Fruit fly (Drosophila melanogaster) whole organism, embryonic: ENCODE data around the gene Cdk7.

Source experiments
- Abd-B ChIP-seq: fragments of 200-800 bp; sonication (Bioruptor generic); optimal IDR thresholded peaks from 2 replicates; lab custom pipeline; 2018; ENCODE audit warnings: missing biosample characterization, mild to moderate bottlenecking, missing genetic modification characterization, moderate library complexity
- Aef1 ChIP-seq: fragments of 200-800 bp; sonication (Bioruptor generic); IDR thresholded peaks from 3 replicates; pipeline ENCODE4 v1.3.6; 2022; ENCODE audit warnings: missing biosample characterization, missing genetic modification characterization
- Blimp-1 ChIP-seq: fragments of 200-800 bp; sonication (Bioruptor generic); optimal IDR thresholded peaks from 3 replicates; lab custom pipeline; 2018; ENCODE audit warnings: missing biosample characterization, missing genetic modification characterization, mild to moderate bottlenecking, moderate library complexity, missing genetic modification reagents
- CG10979 ChIP-seq: fragments of 200-800 bp; sonication (Bioruptor generic); optimal IDR thresholded peaks from 2 replicates; lab custom pipeline; 2018; ENCODE audit warnings: missing biosample characterization, mild to moderate bottlenecking, missing genetic modification characterization, moderate library complexity
- CG12071 ChIP-seq: fragments of 200-800 bp; sonication (Bioruptor generic); optimal IDR thresholded peaks from 3 replicates; lab custom pipeline; 2018; ENCODE audit warnings: missing biosample characterization, mild to moderate bottlenecking, missing genetic modification characterization
- CG12219 ChIP-seq: fragments of 200-800 bp; sonication (Bioruptor generic); optimal IDR thresholded peaks from 3 replicates; lab custom pipeline; 2018; ENCODE audit warnings: missing biosample characterization, mild to moderate bottlenecking, missing genetic modification characterization
- CG12391 ChIP-seq: fragments of 200-800 bp; sonication (Bioruptor generic); optimal IDR thresholded peaks from 3 replicates; lab custom pipeline; 2018; ENCODE audit warnings: missing biosample characterization, mild to moderate bottlenecking, missing genetic modification characterization, moderate library complexity
- CG1529 ChIP-seq: fragments of 200-800 bp; sonication (Bioruptor generic); optimal IDR thresholded peaks from 3 replicates; lab custom pipeline; 2018; ENCODE audit warnings: missing biosample characterization, missing genetic modification characterization
- CG16815 ChIP-seq: fragments of 200-800 bp; sonication (Bioruptor generic); optimal IDR thresholded peaks from 3 replicates; lab custom pipeline; 2017; ENCODE audit warnings: missing biosample characterization, mild to moderate bottlenecking, missing genetic modification characterization
- CG2199 ChIP-seq: fragments of 200-800 bp; sonication (Bioruptor generic); IDR thresholded peaks from 3 replicates; pipeline ENCODE4 v1.3.6; 2022; ENCODE audit warnings: missing biosample characterization, missing genetic modification characterization
- CG30431 ChIP-seq: fragments of 200-800 bp; sonication (Bioruptor generic); optimal IDR thresholded peaks from 2 replicates; lab custom pipeline; 2017; ENCODE audit warnings: missing biosample characterization, missing genetic modification characterization
- CG34376 ChIP-seq: fragments of 200-800 bp; sonication (Bioruptor generic); optimal IDR thresholded peaks from 2 replicates; lab custom pipeline; 2018; ENCODE audit warnings: missing biosample characterization, mild to moderate bottlenecking, missing genetic modification characterization
- CG43689 ChIP-seq: fragments of 200-800 bp; sonication (Bioruptor generic); IDR thresholded peaks from 2 replicates; pipeline ENCODE4 v1.3.6; 2022; ENCODE audit warnings: missing biosample characterization, missing genetic modification characterization
- CG4424 ChIP-seq: fragments of 200-800 bp; sonication (Bioruptor generic); optimal IDR thresholded peaks from 3 replicates; lab custom pipeline; 2016; ENCODE audit warnings: missing biosample characterization, missing genetic modification characterization
- CG4617 ChIP-seq: fragments of 200-800 bp; sonication (Bioruptor generic); optimal IDR thresholded peaks from 3 replicates; lab custom pipeline; 2016; ENCODE audit warnings: missing biosample characterization, missing genetic modification characterization, borderline replicate concordance
- CG7271 ChIP-seq: fragments of 200-800 bp; sonication (Bioruptor generic); optimal IDR thresholded peaks from 2 replicates; lab custom pipeline; 2018; ENCODE audit warnings: missing biosample characterization, mild to moderate bottlenecking, missing genetic modification characterization, moderate library complexity
- CG7839 ChIP-seq: fragments of 200-800 bp; sonication (Bioruptor generic); optimal IDR thresholded peaks from 3 replicates; lab custom pipeline; 2018; ENCODE audit warnings: missing biosample characterization, mild to moderate bottlenecking, missing genetic modification characterization, moderate library complexity
- CG7963 ChIP-seq: fragments of 200-800 bp; sonication (Bioruptor generic); IDR thresholded peaks from 3 replicates; pipeline ENCODE4 v1.3.6; 2022; ENCODE audit warnings: missing biosample characterization, missing genetic modification characterization; ENCODE audit not compliant: partially characterized antibody
- CG8089 ChIP-seq: fragments of 200-800 bp; sonication (Bioruptor generic); optimal IDR thresholded peaks from 3 replicates; lab custom pipeline; 2016; ENCODE audit warnings: missing biosample characterization, missing genetic modification characterization
- CG8281 ChIP-seq: fragments of 200-800 bp; sonication (Bioruptor generic); optimal IDR thresholded peaks from 2 replicates; lab custom pipeline; 2018; ENCODE audit warnings: missing biosample characterization, mild to moderate bottlenecking, missing genetic modification characterization, moderate library complexity
- CG8765 ChIP-seq: fragments of 200-800 bp; sonication (Bioruptor generic); IDR thresholded peaks from 2 replicates; pipeline ENCODE4 v1.3.6; 2022; ENCODE audit warnings: missing biosample characterization, missing genetic modification characterization
- CG9437 ChIP-seq: fragments of 200-800 bp; sonication (Bioruptor generic); optimal IDR thresholded peaks from 2 replicates; lab custom pipeline; 2018; ENCODE audit warnings: missing biosample characterization, mild to moderate bottlenecking, missing genetic modification characterization
- Deaf1 ChIP-seq: fragments of 200-800 bp; optimal IDR thresholded peaks from 3 replicates; lab custom pipeline; 2019; ENCODE audit warnings: missing biosample characterization, mild to moderate bottlenecking, missing genetic modification characterization, moderate library complexity
- Dref ChIP-seq: fragments of 200-800 bp; sonication (Bioruptor generic); IDR thresholded peaks from 2 replicates; pipeline ENCODE4 v1.3.6; 2022; ENCODE audit warnings: missing biosample characterization, missing genetic modification characterization
- HLH4C ChIP-seq: fragments of 200-800 bp; sonication (Bioruptor generic); IDR thresholded peaks from 3 replicates; pipeline ENCODE4 v1.3.6; 2022; ENCODE audit warnings: missing biosample characterization, missing genetic modification characterization; ENCODE audit not compliant: partially characterized antibody
- Hsf ChIP-seq: fragments of 200-800 bp; sonication (Bioruptor generic); optimal IDR thresholded peaks from 3 replicates; lab custom pipeline; 2016; ENCODE audit warnings: missing biosample characterization, missing genetic modification characterization
- Mes4 ChIP-seq: fragments of 200-800 bp; sonication (Bioruptor generic); optimal IDR thresholded peaks from 2 replicates; lab custom pipeline; 2016; ENCODE audit warnings: missing biosample characterization, missing genetic modification characterization
- PHDP ChIP-seq: fragments of 200-800 bp; sonication (Bioruptor generic); optimal IDR thresholded peaks from 3 replicates; lab custom pipeline; 2018; ENCODE audit warnings: missing biosample characterization, mild to moderate bottlenecking, missing genetic modification characterization, moderate library complexity
- Rfx ChIP-seq: fragments of 200-800 bp; sonication (Bioruptor generic); IDR thresholded peaks from 2 replicates; pipeline ENCODE4 v1.3.6; 2022; ENCODE audit warnings: missing biosample characterization, missing genetic modification characterization
- Sox102F ChIP-seq: fragments of 200-800 bp; sonication (Bioruptor generic); optimal IDR thresholded peaks from 2 replicates; lab custom pipeline; 2018; ENCODE audit warnings: missing biosample characterization, mild to moderate bottlenecking, missing genetic modification characterization, moderate library complexity
- Vsx1 ChIP-seq: fragments of 200-800 bp; sonication (Bioruptor generic); optimal IDR thresholded peaks from 2 replicates; lab custom pipeline; 2017; ENCODE audit warnings: missing biosample characterization, mild to moderate bottlenecking, missing genetic modification characterization, missing genetic modification reagents
- bcd ChIP-seq: fragments of 200-800 bp; sonication (Bioruptor generic); optimal IDR thresholded peaks from 2 replicates; lab custom pipeline; 2017; ENCODE audit warnings: missing biosample characterization, mild to moderate bottlenecking, missing genetic modification characterization
- crol ChIP-seq: fragments of 200-800 bp; sonication (Bioruptor generic); IDR thresholded peaks from 2 replicates; pipeline ENCODE4 v1.3.6; 2022; ENCODE audit warnings: missing biosample characterization, missing genetic modification characterization
- dm ChIP-seq: fragments of 200-800 bp; sonication (Bioruptor generic); optimal IDR thresholded peaks from 3 replicates; lab custom pipeline; 2016; ENCODE audit warnings: missing biosample characterization, missing genetic modification characterization
- eve ChIP-seq, 2 experiments: fragments of >200 bp; optimal IDR thresholded peaks; 2 replicates each; lab custom pipeline; 2017; ENCODE audit warnings: missing biosample characterization in 2 of 2, missing genetic modification characterization in 2 of 2
- fd64A ChIP-seq: fragments of 200-800 bp; sonication (Bioruptor generic); optimal IDR thresholded peaks from 3 replicates; lab custom pipeline; 2018; ENCODE audit warnings: missing biosample characterization, mild to moderate bottlenecking, missing genetic modification characterization
- fd96Cb ChIP-seq: fragments of 200-800 bp; sonication (Bioruptor generic); optimal IDR thresholded peaks from 2 replicates; lab custom pipeline; 2018; ENCODE audit warnings: missing biosample characterization, mild to moderate bottlenecking, missing genetic modification characterization, moderate library complexity
- gcm ChIP-seq: fragments of 200-800 bp; sonication (Bioruptor generic); optimal IDR thresholded peaks from 2 replicates; lab custom pipeline; 2019; ENCODE audit warnings: missing biosample characterization, mild to moderate bottlenecking, missing genetic modification characterization, moderate library complexity
- maf-S ChIP-seq: fragments of 200-800 bp; sonication (Bioruptor generic); optimal IDR thresholded peaks from 2 replicates; lab custom pipeline; 2016; ENCODE audit warnings: missing biosample characterization, missing genetic modification characterization
- otp ChIP-seq: fragments of 200-800 bp; sonication (Bioruptor generic); IDR thresholded peaks from 3 replicates; pipeline ENCODE4, ENCODE4 v1.3.6; 2022; ENCODE audit warnings: missing biosample characterization, missing genetic modification characterization
- pho ChIP-seq: fragments of 200-800 bp; sonication (Bioruptor generic); optimal IDR thresholded peaks from 2 replicates; lab custom pipeline; 2016; ENCODE audit warnings: missing biosample characterization, missing genetic modification characterization
- salm ChIP-seq: fragments of 200-800 bp; sonication (Bioruptor generic); optimal IDR thresholded peaks from 2 replicates; lab custom pipeline; 2018; ENCODE audit warnings: missing biosample characterization, mild to moderate bottlenecking, missing genetic modification characterization
- shn ChIP-seq: fragments of 200-800 bp; sonication (Bioruptor generic); optimal IDR thresholded peaks from 3 replicates; lab custom pipeline; 2016; ENCODE audit warnings: missing biosample characterization, missing genetic modification characterization
- slp2 ChIP-seq: fragments of 200-800 bp; sonication (Bioruptor generic); optimal IDR thresholded peaks from 2 replicates; lab custom pipeline; 2016; ENCODE audit warnings: missing biosample characterization, missing genetic modification characterization
- tin ChIP-seq: fragments of 200-800 bp; sonication (Bioruptor generic); optimal IDR thresholded peaks from 3 replicates; lab custom pipeline; 2016; ENCODE audit warnings: missing biosample characterization, missing genetic modification characterization
- tna ChIP-seq: fragments of 200-800 bp; sonication (Bioruptor generic); IDR thresholded peaks from 2 replicates; pipeline ENCODE4 v1.3.6; 2022; ENCODE audit warnings: missing biosample characterization, missing genetic modification characterization; ENCODE audit not compliant: partially characterized antibody
- twi ChIP-seq: fragments of 200-800 bp; optimal IDR thresholded peaks from 2 replicates; lab custom pipeline; 2019; ENCODE audit warnings: missing biosample characterization, mild to moderate bottlenecking, missing genetic modification characterization, moderate library complexity
- unc-4 ChIP-seq: fragments of 200-800 bp; sonication (Bioruptor generic); IDR thresholded peaks from 2 replicates; pipeline ENCODE4 v1.3.6; 2022; ENCODE audit warnings: missing biosample characterization, missing genetic modification characterization; ENCODE audit not compliant: partially characterized antibody
- vvl ChIP-seq: fragments of 200-800 bp; sonication (Bioruptor generic); IDR thresholded peaks from 2 replicates; pipeline ENCODE4 v1.3.6; 2022; ENCODE audit warnings: missing biosample characterization, missing genetic modification characterization
- zf30C ChIP-seq: fragments of 200-800 bp; sonication (Bioruptor generic); optimal IDR thresholded peaks from 3 replicates; lab custom pipeline; 2018; ENCODE audit warnings: missing biosample characterization, mild to moderate bottlenecking, missing genetic modification characterization

Gene Cdk7

DNA sequence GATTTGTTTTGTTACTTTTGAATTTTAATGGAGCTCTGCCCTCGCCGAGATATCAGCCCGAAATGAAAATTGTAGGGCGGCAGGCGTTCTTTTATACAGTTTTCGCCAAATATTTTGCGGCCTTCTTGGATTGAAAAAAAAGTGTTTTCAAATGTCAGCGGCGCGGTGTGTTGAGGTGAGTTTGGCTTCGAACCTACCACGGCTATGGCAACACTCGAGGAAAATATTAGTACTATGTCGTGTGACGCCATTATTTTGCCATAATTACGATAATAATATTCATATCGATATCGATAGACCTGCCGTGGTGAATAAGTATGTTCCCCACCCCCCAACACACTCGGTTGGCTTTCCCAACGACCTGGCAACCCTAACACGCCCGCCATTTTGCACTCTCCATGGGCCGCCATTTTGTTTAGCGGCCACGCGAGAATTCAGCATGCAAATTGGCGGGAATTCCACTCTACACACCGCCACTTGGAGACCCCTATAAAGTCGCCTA is 3.1 kb upstream of the Cdk7 start, which contains the start of the genes TrxT and dhd (continued):
- TF ChIP-seq salm (tag; lab: Kevin White, UChicago) (no peak), Blimp-1 (GFP tag; lab: Kevin White, UChicago) (no peak), tin (GFP tag; lab: Kevin White, UChicago) (no peak), twi (no peak), vvl (peak; percentile 87), gcm (GFP tag; lab: Kevin White, UChicago) (no peak), Abd-B (GFP tag; lab: Kevin White, UChicago) (no peak), CG12219 (GFP tag; lab: Kevin White, UChicago) (no peak), CG7963 (GFP tag; lab: Robert Waterston, UW) (0 out of 3 replicates have a peak, but pooled peaks have one; percentile 4), Dref (peak; percentile 80), CG9437 (GFP tag; lab: Kevin White, UChicago) (no peak), CG30431 (GFP tag; lab: Kevin White, UChicago) (no peak), CG4424 (no peak), bcd (peak; percentile 51), Aef1 (peak; percentile 12; the same call in 1 of the 3 replicates), CG4617 (GFP tag; lab: Kevin White, UChicago) (no peak), Hsf (GFP tag; lab: Kevin White, UChicago) (no peak), crol (GFP tag; lab: Robert Waterston, UW) (peak; percentile 64), CG12391 (no peak), HLH4C (GFP tag; lab: Robert Waterston, UW) (peak; percentile 63; the same call in 2 of the 3 replicates), slp2 (GFP tag; lab: Kevin White, UChicago) (peak; percentile 9), Mes4 (GFP tag; lab: Kevin White, UChicago) (no peak), Vsx1 (GFP tag; lab: Kevin White, UChicago) (no peak), zf30C (GFP tag; lab: Kevin White, UChicago) (no peak), CG10979 (tag; lab: Kevin White, UChicago) (peak; percentile 9), dm (GFP tag; lab: Kevin White, UChicago) (peak; percentile 89), unc-4 (GFP tag; lab: Robert Waterston, UW) (peak; percentile 65), PHDP (tag; lab: Kevin White, UChicago) (no peak), pho (peak; percentile 17), CG12071 (GFP tag; lab: Kevin White, UChicago) (no peak), CG8281 (tag; lab: Kevin White, UChicago) (no peak), CG1529 (peak; percentile 10), CG16815 (GFP tag; lab: Kevin White, UChicago) (no peak), fd96Cb (tag; lab: Kevin White, UChicago) (no peak), eve (GFP tag; optimal IDR thresholded peaks at IDR 0.05; lab: Kevin White, UChicago) (no peak), Deaf1 (tag; lab: Kevin White, UChicago) (no peak), maf-S (no peak), shn (GFP tag; lab: Kevin White, UChicago) (no peak), CG2199 (no peak), CG7271 (tag; lab: Kevin White, UChicago) (no peak), fd64A (GFP tag; lab: Kevin White, UChicago) (no peak), CG43689 (GFP tag; lab: Robert Waterston, UW) (no peak), CG8089 (GFP tag; lab: Kevin White, UChicago) (no peak), Rfx (GFP tag; lab: Robert Waterston, UW) (peak; percentile 64), CG8765 (GFP tag; lab: Robert Waterston, UW) (no peak; the same call in 1 of the 2 replicates), tna (GFP tag; lab: Robert Waterston, UW) (peak; percentile 57; the same call in 1 of the 2 replicates), Sox102F (GFP tag; lab: Kevin White, UChicago) (no peak), otp (no peak), CG34376 (GFP tag; lab: Kevin White, UChicago) (no peak), CG7839 (tag; lab: Kevin White, UChicago) (no peak)
